Fruit fly (Drosophila melanogaster): Measurements from ENCODE around the gene Gba1a.

dm6 chr3R:23675646-23676045 lies 24.8 kb upstream of the Gba1a start:
- no peak for TF ChIP-seq Hr39 (GFP tag; optimal IDR thresholded peaks at IDR 0.05)
- TF ChIP-seq CG11762 (GFP tag; optimal IDR thresholded peaks at IDR 0.05; ENCODE audit: insufficient read depth), result peak; percentile 10
- TF ChIP-seq vri (GFP tag; optimal IDR thresholded peaks at IDR 0.05), result no peak
- TF ChIP-seq CG6808 (GFP tag; optimal IDR thresholded peaks at IDR 0.05), result no peak
- no peak for TF ChIP-seq CG6792 (GFP tag; optimal IDR thresholded peaks at IDR 0.05)
- TF ChIP-seq CG15336 (GFP tag; IDR thresholded peaks at IDR 0.05), result no peak; the same call in 1 of the 2 replicates
- no peak for TF ChIP-seq CG16779 (tag; optimal IDR thresholded peaks at IDR 0.05)
- peak; percentile 8 for TF ChIP-seq cyc (GFP tag; optimal IDR thresholded peaks at IDR 0.05)

All from whole organism, prepupa.